Fruit fly (Drosophila melanogaster): ENCODE results near the gene eIF4E1.

DNA sequence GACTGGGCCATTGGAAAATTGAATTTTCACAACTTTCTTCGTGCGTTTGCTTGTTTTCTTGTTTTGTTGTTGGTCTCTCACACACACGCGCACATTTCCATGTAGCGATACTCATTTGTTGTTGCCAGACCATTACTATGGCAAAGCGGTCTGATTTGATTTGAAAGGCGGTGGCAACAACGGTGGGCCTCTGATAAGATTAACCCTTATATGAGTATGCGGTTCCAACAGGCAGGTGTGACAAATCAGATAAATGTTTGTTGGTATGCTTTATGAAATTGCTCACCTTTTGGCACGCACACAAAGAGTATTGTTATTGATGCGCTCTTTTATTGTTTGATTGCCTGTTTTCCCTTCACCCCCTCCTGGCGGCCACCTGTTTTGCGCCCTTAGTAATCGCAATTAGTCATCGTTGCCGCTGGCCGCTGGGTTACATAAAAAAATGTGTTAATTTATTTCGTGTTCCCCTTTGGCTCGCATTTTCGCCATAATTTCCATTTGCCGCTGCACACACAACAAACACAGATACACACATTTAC is 45.0 kb upstream of the eIF4E1 start:
- TF ChIP-seq CG9705 (GFP tag; optimal IDR thresholded peaks at IDR 0.05) (no peak), h (GFP tag; optimal IDR thresholded peaks at IDR 0.05) (peak; percentile 45), Hr78 (GFP tag; optimal IDR thresholded peaks at IDR 0.05) (no peak)
